Worm (Caenorhabditis elegans) whole organism, L3 larva: ENCODE data around the gene F48E8.2.
A peak's percentile ranks its signal among the peaks of the same experiment; 100 is the strongest.

Source experiments
- R02D3.7 ChIP-seq: fragments of 150-350 bp; optimal IDR thresholded peaks from 2 replicates; lab custom pipeline; 2014; ENCODE audit warnings: missing biosample characterization, missing genetic modification characterization
- ZK546.5 ChIP-seq: sonication (generic microtip); optimal IDR thresholded peaks from 2 replicates; lab custom pipeline; 2017; ENCODE audit warnings: missing biosample characterization, missing genetic modification characterization
- ama-1 ChIP-seq: fragments of 150-350 bp; optimal IDR thresholded peaks from 2 replicates; lab custom pipeline; 2018
- ceh-16 ChIP-seq: sonication (generic microtip); optimal IDR thresholded peaks from 2 replicates; lab custom pipeline; 2017; ENCODE audit warnings: missing biosample characterization, missing genetic modification characterization
- ceh-28 ChIP-seq: fragments of 150-350 bp; optimal IDR thresholded peaks from 2 replicates; lab custom pipeline; 2014; ENCODE audit warnings: missing biosample characterization, missing genetic modification reagents, missing genetic modification characterization
- ceh-9 ChIP-seq: sonication (generic microtip); optimal IDR thresholded peaks from 2 replicates; lab custom pipeline; 2018; ENCODE audit warnings: missing biosample characterization, missing genetic modification characterization
- daf-12 ChIP-seq: fragments of 150-350 bp; optimal IDR thresholded peaks from 2 replicates; lab custom pipeline; 2014; ENCODE audit warnings: missing biosample characterization, missing genetic modification reagents, missing genetic modification characterization
- egl-27 ChIP-seq: sonication (generic microtip); optimal IDR thresholded peaks from 4 replicates; lab custom pipeline; 2017; ENCODE audit warnings: missing biosample characterization, missing genetic modification reagents, missing genetic modification characterization
- egl-5 ChIP-seq: fragments of 150-350 bp; optimal IDR thresholded peaks from 2 replicates; lab custom pipeline; 2017; ENCODE audit warnings: missing biosample characterization, missing genetic modification reagents, missing genetic modification characterization, inconsistent platforms
- elt-1 ChIP-seq: fragments of 150-350 bp; optimal IDR thresholded peaks from 2 replicates; lab custom pipeline; 2014; ENCODE audit warnings: missing biosample characterization, missing genetic modification characterization
- elt-2 ChIP-seq: sonication (generic microtip); optimal IDR thresholded peaks from 2 replicates; lab custom pipeline; 2016; ENCODE audit warnings: missing genetic modification reagents, mild to moderate bottlenecking, missing genetic modification characterization, missing compliant biosample characterization
- elt-3 ChIP-seq, 3 experiments: fragments of 150-350 bp in 1 of 3; sonication (generic microtip) in 2 of 3; optimal IDR thresholded peaks; 2 replicates in 2 of 3; 4 replicates in 1 of 3; lab custom pipeline; 2014 to 2017; ENCODE audit warnings: missing biosample characterization in 3 of 3, missing genetic modification characterization in 3 of 3
- eor-1 ChIP-seq, 2 experiments: fragments of 150-350 bp; optimal IDR thresholded peaks; 2 replicates each; lab custom pipeline; 2014 to 2018; ENCODE audit warnings: missing biosample characterization in 2 of 2, missing genetic modification characterization in 2 of 2
- fkh-10 ChIP-seq: sonication (generic microtip); optimal IDR thresholded peaks from 2 replicates; lab custom pipeline; 2017; ENCODE audit warnings: missing biosample characterization, missing genetic modification reagents, missing genetic modification characterization
- fkh-2 ChIP-seq: fragments of 150-350 bp; optimal IDR thresholded peaks from 2 replicates; lab custom pipeline; 2014; ENCODE audit warnings: missing biosample characterization, missing genetic modification reagents, missing genetic modification characterization
- fos-1 ChIP-seq: fragments of 150-350 bp; optimal IDR thresholded peaks from 2 replicates; lab custom pipeline; 2014; ENCODE audit warnings: missing biosample characterization, missing genetic modification characterization
- hmg-11 ChIP-seq: sonication (generic microtip); optimal IDR thresholded peaks from 2 replicates; lab custom pipeline; 2016; ENCODE audit warnings: missing genetic modification characterization, missing compliant biosample characterization
- jun-1 ChIP-seq: fragments of 150-350 bp; optimal IDR thresholded peaks from 2 replicates; lab custom pipeline; 2014; ENCODE audit warnings: missing biosample characterization, missing genetic modification reagents, missing genetic modification characterization
- lin-15B ChIP-seq: fragments of 150-350 bp; optimal IDR thresholded peaks from 2 replicates; lab custom pipeline; 2014; ENCODE audit warnings: missing biosample characterization, missing genetic modification characterization
- lin-39 ChIP-seq: fragments of 150-350 bp; optimal IDR thresholded peaks from 2 replicates; lab custom pipeline; 2018; ENCODE audit warnings: missing biosample characterization, missing genetic modification reagents, missing genetic modification characterization
- nhr-11 ChIP-seq: fragments of 150-350 bp; optimal IDR thresholded peaks from 2 replicates; lab custom pipeline; 2014; ENCODE audit warnings: missing biosample characterization, missing genetic modification characterization
- nhr-12 ChIP-seq: fragments of 150-350 bp; optimal IDR thresholded peaks from 2 replicates; lab custom pipeline; 2014; ENCODE audit warnings: missing biosample characterization, missing genetic modification characterization
- nhr-23 ChIP-seq: fragments of 150-350 bp; optimal IDR thresholded peaks from 2 replicates; lab custom pipeline; 2014; ENCODE audit warnings: missing biosample characterization, missing genetic modification reagents, missing genetic modification characterization
- nhr-237 ChIP-seq: fragments of 150-350 bp; optimal IDR thresholded peaks from 2 replicates; lab custom pipeline; 2014; ENCODE audit warnings: missing biosample characterization, missing genetic modification characterization
- nhr-25 ChIP-seq: sonication (generic microtip); optimal IDR thresholded peaks from 2 replicates; lab custom pipeline; 2017; ENCODE audit warnings: missing biosample characterization, missing genetic modification characterization
- nhr-43 ChIP-seq: sonication (generic microtip); optimal IDR thresholded peaks from 2 replicates; lab custom pipeline; 2016; ENCODE audit warnings: mild to moderate bottlenecking, missing genetic modification characterization, missing compliant biosample characterization; ENCODE audit not compliant: poor library complexity, severe bottlenecking
- nhr-76 ChIP-seq: fragments of 150-350 bp; sonication (generic microtip); optimal IDR thresholded peaks from 5 replicates; lab custom pipeline; 2014; ENCODE audit warnings: missing biosample characterization, missing genetic modification characterization
- pha-4 ChIP-seq: fragments of 150-350 bp; optimal IDR thresholded peaks from 2 replicates; lab custom pipeline; 2014; ENCODE audit warnings: missing biosample characterization, missing genetic modification reagents, missing genetic modification characterization
- sea-2 ChIP-seq: fragments of 150-350 bp; sonication (generic microtip); optimal IDR thresholded peaks from 4 replicates; lab custom pipeline; 2014; ENCODE audit warnings: missing biosample characterization, missing genetic modification reagents, missing genetic modification characterization
- skn-1 ChIP-seq: fragments of 150-350 bp; optimal IDR thresholded peaks from 2 replicates; lab custom pipeline; 2014; ENCODE audit warnings: missing biosample characterization, missing genetic modification characterization
- unc-39 ChIP-seq: sonication (generic microtip); optimal IDR thresholded peaks from 4 replicates; lab custom pipeline; 2017; ENCODE audit warnings: missing biosample characterization, missing genetic modification characterization
- zag-1 ChIP-seq: fragments of 150-350 bp; optimal IDR thresholded peaks from 2 replicates; lab custom pipeline; 2014; ENCODE audit warnings: missing biosample characterization, missing genetic modification characterization
- ztf-4 ChIP-seq: fragments of 150-350 bp; optimal IDR thresholded peaks from 2 replicates; lab custom pipeline; 2014; ENCODE audit warnings: missing biosample characterization, missing genetic modification characterization

The F48E8.2 gene

ce11 chrIII:5495168-5495567 lies 31.0 kb downstream of the F48E8.2 start, which contains the start of gene R02F2.8:
TSS of gene R02F2.8 (minus strand) at chrIII:5495268.
- TF ChIP-seq ama-1 (no peak), unc-39 (no peak), fkh-10 (GFP tag; lab: Kevin White, UChicago) (no peak), fos-1 (tag; lab: Kevin White, UChicago) (no peak), nhr-12 (tag; lab: Kevin White, UChicago) (no peak), ztf-4 (tag; lab: Kevin White, UChicago) (no peak), ZK546.5 (no peak), ceh-28 (no peak), sea-2 (GFP tag; lab: Kevin White, UChicago) (no peak), nhr-76 (tag; lab: Kevin White, UChicago) (no peak)

ce11 chrIII:5498973-5499372 lies 34.8 kb downstream of the F48E8.2 start, which contains the start of gene R02F2.9:
TSS of gene R02F2.9 (plus strand) at chrIII:5499190.
- TF ChIP-seq egl-27 (tag; lab: Kevin White, UChicago): no peak
- no peak for TF ChIP-seq zag-1
- TF ChIP-seq nhr-12 (tag; lab: Kevin White, UChicago): no peak
- TF ChIP-seq eor-1 (tag; optimal IDR thresholded peaks at IDR 0.05; lab: Kevin White, UChicago): no peak
- TF ChIP-seq lin-15B (tag; lab: Kevin White, UChicago): peak; percentile 54
- peak; percentile 0 for TF ChIP-seq nhr-25
- peak; percentile 96 for TF ChIP-seq R02D3.7 (tag; lab: Kevin White, UChicago)
- TF ChIP-seq nhr-23 (tag; lab: Kevin White, UChicago): peak; percentile 67

- TF ChIP-seq elt-3 (tag; optimal IDR thresholded peaks at IDR 0.05; lab: Kevin White, UChicago): no peak
- TF ChIP-seq zag-1: no peak
- TF ChIP-seq nhr-11: no peak
- no peak for TF ChIP-seq lin-15B (tag; lab: Kevin White, UChicago)
- no peak for TF ChIP-seq egl-5 (tag; lab: Kevin White, UChicago)
- TF ChIP-seq, all 47 proteins: peak for 0
These were observed 35.8 kb downstream of the F48E8.2 start for ce11 chrIII:5499942-5500341.

- TF ChIP-seq lin-39 (tag; lab: Kevin White, UChicago) (no peak), nhr-23 (tag; lab: Kevin White, UChicago) (no peak), ceh-28 (no peak), sea-2 (GFP tag; lab: Kevin White, UChicago) (no peak), ztf-4 (tag; lab: Kevin White, UChicago) (no peak), daf-12 (tag; lab: Kevin White, UChicago) (no peak), lin-15B (tag; lab: Kevin White, UChicago) (no peak), nhr-43 (tag; lab: Kevin White, UChicago) (no peak), nhr-12 (tag; lab: Kevin White, UChicago) (no peak), elt-3 (tag; optimal IDR thresholded peaks at IDR 0.05; lab: Kevin White, UChicago) (no peak), nhr-76 (tag; lab: Kevin White, UChicago) (no peak), egl-27 (tag; lab: Kevin White, UChicago) (no peak)
These were observed 36.6 kb downstream of the F48E8.2 start for ce11 chrIII:5500732-5501131.

ce11 chrIII:5501358-5502287 lies 37.4 kb downstream of the F48E8.2 start, which contains the start of gene R02F2.1:
TSS of gene R02F2.1 (plus strand) at chrIII:5501885.
- TF ChIP-seq nhr-23 (tag; lab: Kevin White, UChicago): no peak
- TF ChIP-seq pha-4 (tag; lab: Kevin White, UChicago): peak; percentile 70
- peak; percentile 3 for TF ChIP-seq elt-1 (tag; lab: Kevin White, UChicago)
- peak; percentile 20 for TF ChIP-seq elt-2 (tag; lab: Kevin White, UChicago)
- no peak for TF ChIP-seq nhr-11
- no peak for TF ChIP-seq lin-39 (tag; lab: Kevin White, UChicago)
- TF ChIP-seq nhr-25: peak; percentile 48
- TF ChIP-seq elt-3 (tag; optimal IDR thresholded peaks at IDR 0.05; lab: Kevin White, UChicago): no peak
- TF ChIP-seq ceh-16 (tag; lab: Kevin White, UChicago): no peak
- TF ChIP-seq ztf-4 (tag; lab: Kevin White, UChicago): no peak
- TF ChIP-seq ama-1: peak; percentile 40
- TF ChIP-seq ceh-9: no peak
- no peak for TF ChIP-seq fkh-2 (tag; lab: Kevin White, UChicago)
- TF ChIP-seq hmg-11: peak; percentile 18
- no peak for TF ChIP-seq skn-1 (tag; lab: Kevin White, UChicago)
- no peak for TF ChIP-seq nhr-76 (tag; lab: Kevin White, UChicago)
- no peak for TF ChIP-seq ZK546.5
- TF ChIP-seq nhr-237 (tag; lab: Kevin White, UChicago): no peak
- no peak for TF ChIP-seq jun-1 (tag; lab: Kevin White, UChicago)
